Worm (Caenorhabditis elegans) whole organism, L1 larva: Measurements from ENCODE around the gene pigc-1.

ENCODE experiments used
- C16A3.4 ChIP-seq: fragments of 150-350 bp; optimal IDR thresholded peaks from 2 replicates; lab custom pipeline; 2014; ENCODE audit warnings: missing biosample characterization, missing genetic modification characterization
- aly-2 ChIP-seq: fragments of 150-350 bp; optimal IDR thresholded peaks from 2 replicates; lab custom pipeline; 2014; ENCODE audit warnings: missing biosample characterization, missing genetic modification characterization
- blmp-1 ChIP-seq: fragments of 150-350 bp; optimal IDR thresholded peaks from 2 replicates; lab custom pipeline; 2014; ENCODE audit warnings: missing biosample characterization, missing genetic modification characterization
- ceh-8 ChIP-seq: fragments of 200-800 bp; sonication (Bioruptor generic); optimal IDR thresholded peaks from 2 replicates; lab custom pipeline; 2018; ENCODE audit warnings: mild to moderate bottlenecking, missing genetic modification characterization, moderate library complexity, missing compliant biosample characterization
- ceh-82 ChIP-seq, 3 experiments: fragments of 150-350 bp in 1 of 3; sonication (generic microtip) in 2 of 3; optimal IDR thresholded peaks; 2 replicates each; lab custom pipeline; 2014 to 2017; ENCODE audit warnings: missing biosample characterization in 3 of 3, missing genetic modification characterization in 3 of 3
- dpl-1 ChIP-seq, 3 experiments: fragments of 150-350 bp in 2 of 3; sonication (generic microtip) in 1 of 3; optimal IDR thresholded peaks; 2 replicates each; lab custom pipeline; 2014 to 2017; ENCODE audit warnings: missing biosample characterization in 3 of 3, missing genetic modification characterization in 3 of 3, missing genetic modification reagents in 3 of 3
- dsc-1 ChIP-seq: sonication (generic microtip); optimal IDR thresholded peaks from 2 replicates; lab custom pipeline; 2016; ENCODE audit warnings: mild to moderate bottlenecking, missing genetic modification characterization, missing compliant biosample characterization
- efl-1 ChIP-seq, 4 experiments: fragments of 150-350 bp; optimal IDR thresholded peaks in 3 of 4; peaks in 1 of 4; 1 replicate in 1 of 4; 2 replicates in 3 of 4; lab custom pipeline; 2014; ENCODE audit warnings: missing biosample characterization in 2 of 4, missing genetic modification characterization in 2 of 4, missing genetic modification reagents in 2 of 4
- egl-13 ChIP-seq: sonication (generic microtip); optimal IDR thresholded peaks from 2 replicates; lab custom pipeline; 2016; ENCODE audit warnings: missing genotype, missing genetic modification reagents, missing genetic modification characterization, missing compliant biosample characterization
- elt-3 ChIP-seq, 6 experiments: fragments of 150-350 bp in 1 of 6; sonication (generic microtip); optimal IDR thresholded peaks; 2 replicates each; lab custom pipeline; 2017 to 2018; ENCODE audit warnings: missing biosample characterization in 6 of 6, missing genetic modification characterization in 6 of 6, inconsistent platforms in 1 of 6
- ets-5 ChIP-seq: fragments of 200-800 bp; sonication (Bioruptor generic); IDR thresholded peaks from 2 replicates; pipeline ENCODE4 v1.3.6; 2022; ENCODE audit warnings: missing genetic modification characterization, missing compliant biosample characterization
- fkh-10 ChIP-seq: sonication (generic microtip); optimal IDR thresholded peaks from 2 replicates; lab custom pipeline; 2017; ENCODE audit warnings: missing biosample characterization, missing genetic modification reagents, missing genetic modification characterization
- fkh-8 ChIP-seq: sonication (generic microtip); optimal IDR thresholded peaks from 2 replicates; lab custom pipeline; 2016; ENCODE audit warnings: mild to moderate bottlenecking, missing genetic modification characterization, missing compliant biosample characterization
- grh-1 ChIP-seq: fragments of 200-800 bp; sonication (Bioruptor generic); IDR thresholded peaks from 2 replicates; pipeline ENCODE4 v1.3.6; 2022; ENCODE audit warnings: missing genetic modification reagents, missing genetic modification characterization, missing compliant biosample characterization
- hlh-4 ChIP-seq: sonication (generic microtip); optimal IDR thresholded peaks from 2 replicates; lab custom pipeline; 2016; ENCODE audit warnings: mild to moderate bottlenecking, missing genetic modification characterization, missing compliant biosample characterization
- irx-1 ChIP-seq: sonication (generic microtip); optimal IDR thresholded peaks from 2 replicates; lab custom pipeline; 2016; ENCODE audit warnings: missing genetic modification characterization, missing compliant biosample characterization
- isw-1 ChIP-seq: fragments of 200-800 bp; sonication (Bioruptor generic); IDR thresholded peaks from 2 replicates; pipeline ENCODE4 v1.3.6; 2022; ENCODE audit warnings: missing genetic modification characterization, missing compliant biosample characterization
- lin-13 ChIP-seq: fragments of 150-350 bp; optimal IDR thresholded peaks from 2 replicates; lab custom pipeline; 2014; ENCODE audit warnings: missing biosample characterization, missing genetic modification reagents, missing genetic modification characterization
- lin-14 ChIP-seq: fragments of 200-800 bp; sonication (Bioruptor generic); optimal IDR thresholded peaks from 2 replicates; lab custom pipeline; 2018; ENCODE audit warnings: mild to moderate bottlenecking, missing genetic modification characterization, moderate library complexity, missing compliant biosample characterization
- lin-15B ChIP-seq: fragments of 150-350 bp; sonication (generic microtip); optimal IDR thresholded peaks from 3 replicates; lab custom pipeline; 2014; ENCODE audit warnings: missing biosample characterization, missing genetic modification characterization
- lin-35 ChIP-seq, 2 experiments: fragments of 150-350 bp; optimal IDR thresholded peaks; 2 replicates each; lab custom pipeline; 2014; ENCODE audit warnings: missing biosample characterization in 2 of 2, missing genetic modification characterization in 2 of 2, missing genetic modification reagents in 2 of 2
- lin-39 ChIP-seq: fragments of 150-350 bp; optimal IDR thresholded peaks from 2 replicates; lab custom pipeline; 2014; ENCODE audit warnings: missing biosample characterization, missing genetic modification reagents, missing genetic modification characterization
- lsy-2 ChIP-seq, 2 experiments: fragments of 150-350 bp; optimal IDR thresholded peaks; 2 replicates each; lab custom pipeline; 2014; ENCODE audit warnings: missing biosample characterization in 2 of 2, missing genetic modification characterization in 2 of 2
- mdl-1 ChIP-seq, 2 experiments: fragments of 150-350 bp; optimal IDR thresholded peaks; 2 replicates each; lab custom pipeline; 2014 to 2017; ENCODE audit warnings: missing biosample characterization in 2 of 2, missing genetic modification characterization in 2 of 2, inconsistent platforms in 1 of 2
- nhr-19 ChIP-seq: fragments of 200-800 bp; sonication (Bioruptor generic); conservative IDR thresholded peaks from 2 replicates; pipeline ENCODE4 v1.3.6; 2022; ENCODE audit warnings: missing genetic modification characterization, missing compliant biosample characterization
- nhr-20 ChIP-seq: sonication (generic microtip); optimal IDR thresholded peaks from 2 replicates; lab custom pipeline; 2016; ENCODE audit warnings: mild to moderate bottlenecking, missing genetic modification characterization, missing compliant biosample characterization
- nhr-47 ChIP-seq: sonication (generic microtip); optimal IDR thresholded peaks from 2 replicates; lab custom pipeline; 2016; ENCODE audit warnings: mild to moderate bottlenecking, missing genetic modification characterization, moderate library complexity, missing compliant biosample characterization
- nhr-71 ChIP-seq: sonication (generic microtip); optimal IDR thresholded peaks from 2 replicates; lab custom pipeline; 2016; ENCODE audit warnings: mild to moderate bottlenecking, missing genetic modification characterization, moderate library complexity, missing compliant biosample characterization
- nhr-77 ChIP-seq: fragments of 150-350 bp; optimal IDR thresholded peaks from 2 replicates; lab custom pipeline; 2014; ENCODE audit warnings: missing biosample characterization, missing genetic modification characterization
- nhr-85 ChIP-seq: sonication (generic microtip); peaks from one replicate; lab custom pipeline; 2016; ENCODE audit warnings: missing genetic modification characterization, inconsistent platforms, missing compliant biosample characterization
- nhr-90 ChIP-seq: sonication (generic microtip); optimal IDR thresholded peaks from 2 replicates; lab custom pipeline; 2016; ENCODE audit warnings: mild to moderate bottlenecking, missing genetic modification characterization, missing compliant biosample characterization; ENCODE audit not compliant: poor library complexity
- pax-3 ChIP-seq: fragments of 200-800 bp; sonication (Bioruptor generic); optimal IDR thresholded peaks from 2 replicates; lab custom pipeline; 2018; ENCODE audit warnings: mild to moderate bottlenecking, missing genetic modification characterization, moderate library complexity, missing compliant biosample characterization
- rnt-1 ChIP-seq: sonication (generic microtip); optimal IDR thresholded peaks from 2 replicates; lab custom pipeline; 2016; ENCODE audit warnings: mild to moderate bottlenecking, missing genetic modification characterization, moderate library complexity, missing compliant biosample characterization
- skn-1 ChIP-seq: fragments of 150-350 bp; optimal IDR thresholded peaks from 2 replicates; lab custom pipeline; 2014; ENCODE audit warnings: missing biosample characterization, missing genetic modification characterization
- snpc-4 ChIP-seq: fragments of 150-350 bp; optimal IDR thresholded peaks from 2 replicates; lab custom pipeline; 2014; ENCODE audit warnings: missing biosample characterization, missing genetic modification characterization
- snu-23 ChIP-seq: sonication (generic microtip); optimal IDR thresholded peaks from 2 replicates; lab custom pipeline; 2016; ENCODE audit warnings: missing genetic modification characterization, missing compliant biosample characterization
- sptf-1 ChIP-seq: fragments of 150-350 bp; optimal IDR thresholded peaks from 2 replicates; lab custom pipeline; 2014; ENCODE audit warnings: missing biosample characterization, missing genetic modification characterization
- swsn-7 ChIP-seq: sonication (generic microtip); optimal IDR thresholded peaks from 2 replicates; lab custom pipeline; 2016; ENCODE audit warnings: missing genetic modification characterization, missing compliant biosample characterization
- tbx-2 ChIP-seq: sonication (generic microtip); optimal IDR thresholded peaks from 2 replicates; lab custom pipeline; 2016; ENCODE audit warnings: missing genetic modification characterization, missing compliant biosample characterization
- tlp-1 ChIP-seq: fragments of 150-350 bp; optimal IDR thresholded peaks from 2 replicates; lab custom pipeline; 2014; ENCODE audit warnings: missing biosample characterization, missing genetic modification characterization
- unc-130 ChIP-seq: fragments of 150-350 bp; optimal IDR thresholded peaks from 2 replicates; lab custom pipeline; 2017; ENCODE audit warnings: missing biosample characterization, missing genetic modification characterization, inconsistent platforms
- unc-30 ChIP-seq: sonication (generic microtip); optimal IDR thresholded peaks from 2 replicates; lab custom pipeline; 2017; ENCODE audit warnings: missing biosample characterization, missing genetic modification characterization
- unc-86 ChIP-seq: sonication (generic microtip); optimal IDR thresholded peaks from 2 replicates; lab custom pipeline; 2016; ENCODE audit warnings: missing genetic modification characterization, missing compliant biosample characterization
- xbp-1 ChIP-seq: sonication (generic microtip); optimal IDR thresholded peaks from 2 replicates; lab custom pipeline; 2016; ENCODE audit warnings: missing genetic modification characterization, missing compliant biosample characterization

Gene pigc-1

ce11 chrIV:9343102-9343599 is at the start of gene pigc-1:
Gene pigc-1 (minus strand): TSS chrIV:9343152.
- TF ChIP-seq tlp-1 (no peak), efl-1 (optimal IDR thresholded peaks at IDR 0.05; lab: Kevin White, UChicago) (no peak), efl-1 (GFP tag; optimal IDR thresholded peaks at IDR 0.05 in 1 of 2; lab: Kevin White, UChicago) (peak in 1 of 2 experiments; percentile 16)

ce11 chrIV:9386038-9386437 is 43.1 kb upstream of the pigc-1 start, which contains the start of gene daf-15:
Gene daf-15 (plus strand): TSS chrIV:9386208.
- TF ChIP-seq skn-1 (tag; lab: Kevin White, UChicago) (peak; percentile 65), grh-1 (GFP tag; lab: Robert Waterston, UW) (0 out of 2 replicates have a peak, but pooled peaks have one; percentile 6), nhr-77 (peak; percentile 13), rnt-1 (peak; percentile 64), nhr-85 (tag; lab: Kevin White, UChicago) (peak; percentile 80), dsc-1 (tag; lab: Kevin White, UChicago) (peak; percentile 35), swsn-7 (tag; lab: Kevin White, UChicago) (peak; percentile 45), ceh-82 (tag; optimal IDR thresholded peaks at IDR 0.05; lab: Kevin White, UChicago) (peak in 2 of 3 experiments; percentile 20 to 78), nhr-20 (tag; lab: Kevin White, UChicago) (peak; percentile 48), unc-130 (tag; lab: Kevin White, UChicago) (peak; percentile 64), aly-2 (tag; lab: Kevin White, UChicago) (peak; percentile 5), nhr-47 (peak; percentile 67), ceh-8 (GFP tag; lab: Kevin White, UChicago) (no peak), unc-86 (peak; percentile 41), egl-13 (peak; percentile 25), fkh-10 (GFP tag; lab: Kevin White, UChicago) (no peak), efl-1 (optimal IDR thresholded peaks at IDR 0.05; lab: Kevin White, UChicago) (peak; percentile 83 to 97), efl-1 (GFP tag; optimal IDR thresholded peaks at IDR 0.05 in 1 of 2; lab: Kevin White, UChicago) (peak; percentile 97 to 100), mdl-1 (tag; optimal IDR thresholded peaks at IDR 0.05; lab: Kevin White, UChicago) (peak in 1 of 2 experiments; percentile 50), fkh-8 (peak; percentile 44), C16A3.4 (tag; lab: Kevin White, UChicago) (peak; percentile 68), xbp-1 (tag; lab: Kevin White, UChicago) (peak; percentile 68), lin-39 (peak; percentile 36), dpl-1 (GFP tag; optimal IDR thresholded peaks at IDR 0.05; lab: Kevin White, UChicago) (peak; percentile 90 to 96 (median 96)), lin-15B (tag; lab: Kevin White, UChicago) (peak; percentile 13), blmp-1 (tag; lab: Kevin White, UChicago) (peak; percentile 42), snu-23 (peak; percentile 69), lsy-2 (tag; optimal IDR thresholded peaks at IDR 0.05; lab: Kevin White, UChicago) (peak in 1 of 2 experiments; percentile 83), nhr-19 (peak; percentile 35), lin-35 (GFP tag; optimal IDR thresholded peaks at IDR 0.05; lab: Kevin White, UChicago) (peak; percentile 95 to 98), lin-13 (peak; percentile 40), nhr-90 (peak; percentile 28), hlh-4 (no peak), nhr-71 (peak; percentile 72), sptf-1 (tag; lab: Kevin White, UChicago) (no peak), ets-5 (GFP tag; lab: Robert Waterston, UW) (no peak), irx-1 (tag; lab: Kevin White, UChicago) (no peak), elt-3 (tag; optimal IDR thresholded peaks at IDR 0.05; lab: Kevin White, UChicago) (peak in 2 of 6 experiments; percentile 9 to 30), lin-14 (GFP tag; lab: Kevin White, UChicago) (no peak), isw-1 (peak; percentile 10; the same call in 1 of the 2 replicates), snpc-4 (tag; lab: Kevin White, UChicago) (peak; percentile 23), pax-3 (tag; lab: Kevin White, UChicago) (no peak), tbx-2 (tag; lab: Kevin White, UChicago) (peak; percentile 59), unc-30 (tag; lab: Kevin White, UChicago) (no peak)
